Worm (Caenorhabditis elegans) whole organism, late embryonic: ENCODE results near the gene T06C10.3.
A peak's percentile ranks its signal among the peaks of the same experiment; 100 is the strongest.

ENCODE experiments used
- C38D4.7 ChIP-seq: fragments of 200-800 bp; sonication (Bioruptor generic); optimal IDR thresholded peaks from 2 replicates; lab custom pipeline; 2018; ENCODE audit warnings: mild to moderate bottlenecking, missing genetic modification characterization, moderate library complexity, missing compliant biosample characterization
- K02D7.2 ChIP-seq: sonication (generic microtip); optimal IDR thresholded peaks from 2 replicates; lab custom pipeline; 2017; ENCODE audit warnings: mild to moderate bottlenecking, missing genetic modification characterization, missing compliant biosample characterization
- K09A11.1 ChIP-seq: sonication (generic microtip); optimal IDR thresholded peaks from 2 replicates; lab custom pipeline; 2017; ENCODE audit warnings: antibody characterized with exemption, mild to moderate bottlenecking, missing genetic modification characterization, missing compliant biosample characterization; ENCODE audit not compliant: insufficient read depth
- T23F11.4 ChIP-seq: fragments of 200-800 bp; sonication (Bioruptor generic); optimal IDR thresholded peaks from 2 replicates; lab custom pipeline; 2018; ENCODE audit warnings: mild to moderate bottlenecking, missing genetic modification characterization, missing compliant biosample characterization
- Y22D7AL.16 ChIP-seq: sonication (generic microtip); optimal IDR thresholded peaks from 2 replicates; lab custom pipeline; 2016; ENCODE audit warnings: missing genetic modification characterization, missing compliant biosample characterization
- ceh-14 ChIP-seq: sonication (generic microtip); optimal IDR thresholded peaks from 2 replicates; lab custom pipeline; 2016; ENCODE audit warnings: missing genotype, missing genetic modification characterization, missing compliant biosample characterization
- ceh-19 ChIP-seq: fragments of 200-800 bp; sonication (Bioruptor generic); optimal IDR thresholded peaks from 2 replicates; lab custom pipeline; 2018; ENCODE audit warnings: mild to moderate bottlenecking, missing genetic modification characterization, missing compliant biosample characterization
- ceh-2 ChIP-seq: sonication (generic microtip); optimal IDR thresholded peaks from 2 replicates; lab custom pipeline; 2016; ENCODE audit warnings: missing genotype, missing genetic modification characterization, missing compliant biosample characterization
- ceh-22 ChIP-seq: sonication (generic microtip); optimal IDR thresholded peaks from 2 replicates; lab custom pipeline; 2017; ENCODE audit warnings: missing biosample characterization, missing genetic modification characterization
- ceh-24 ChIP-seq: sonication (generic microtip); optimal IDR thresholded peaks from 2 replicates; lab custom pipeline; 2016; ENCODE audit warnings: mild to moderate bottlenecking, missing genetic modification characterization, missing compliant biosample characterization
- ceh-30 ChIP-seq: fragments of 150-350 bp; optimal IDR thresholded peaks from 2 replicates; lab custom pipeline; 2014; ENCODE audit warnings: missing biosample characterization, missing genetic modification characterization
- ceh-34 ChIP-seq: sonication (generic microtip); optimal IDR thresholded peaks from 2 replicates; lab custom pipeline; 2016; ENCODE audit warnings: mild to moderate bottlenecking, missing genetic modification characterization, missing compliant biosample characterization
- ceh-45 ChIP-seq: fragments of 200-800 bp; sonication (Bioruptor generic); IDR thresholded peaks from 2 replicates; pipeline ENCODE4 v1.3.6; 2022; ENCODE audit warnings: missing genetic modification reagents, missing genetic modification characterization, missing compliant biosample characterization
- ceh-48 ChIP-seq: sonication (generic microtip); optimal IDR thresholded peaks from 2 replicates; lab custom pipeline; 2016; ENCODE audit warnings: missing genetic modification characterization, inconsistent platforms, missing compliant biosample characterization
- ceh-6 ChIP-seq: fragments of 200-800 bp; sonication (Bioruptor generic); optimal IDR thresholded peaks from 2 replicates; lab custom pipeline; 2018; ENCODE audit warnings: mild to moderate bottlenecking, missing genetic modification characterization, missing compliant biosample characterization
- ceh-9 ChIP-seq: sonication (generic microtip); optimal IDR thresholded peaks from 2 replicates; lab custom pipeline; 2016; ENCODE audit warnings: mild to moderate bottlenecking, missing genetic modification characterization, inconsistent platforms, missing compliant biosample characterization
- che-1 ChIP-seq: sonication (generic microtip); optimal IDR thresholded peaks from 2 replicates; lab custom pipeline; 2016; ENCODE audit warnings: mild to moderate bottlenecking, missing genetic modification characterization, missing compliant biosample characterization
- dmd-4 ChIP-seq: sonication (generic microtip); optimal IDR thresholded peaks from 2 replicates; lab custom pipeline; 2016; ENCODE audit warnings: borderline replicate concordance, missing genetic modification characterization, missing compliant biosample characterization
- dve-1 ChIP-seq: sonication (generic microtip); optimal IDR thresholded peaks from 2 replicates; lab custom pipeline; 2017; ENCODE audit warnings: antibody characterized with exemption, mild to moderate bottlenecking, missing genetic modification characterization, missing compliant biosample characterization
- ets-4 ChIP-seq: sonication (generic microtip); optimal IDR thresholded peaks from 2 replicates; lab custom pipeline; 2016; ENCODE audit warnings: missing genetic modification characterization, missing compliant biosample characterization
- eyg-1 ChIP-seq: sonication (generic microtip); optimal IDR thresholded peaks from 2 replicates; lab custom pipeline; 2016; ENCODE audit warnings: missing genotype, missing genetic modification characterization, missing compliant biosample characterization
- fax-1 ChIP-seq: sonication (generic microtip); optimal IDR thresholded peaks from 2 replicates; lab custom pipeline; 2016; ENCODE audit warnings: missing genotype, missing genetic modification characterization, missing compliant biosample characterization
- fkh-6 ChIP-seq: sonication (generic microtip); optimal IDR thresholded peaks from 2 replicates; lab custom pipeline; 2016; ENCODE audit warnings: missing genetic modification characterization, missing compliant biosample characterization
- gmeb-2 ChIP-seq: sonication (generic microtip); optimal IDR thresholded peaks from 2 replicates; lab custom pipeline; 2016; ENCODE audit warnings: missing genetic modification characterization, inconsistent platforms, missing compliant biosample characterization
- hlh-13 ChIP-seq: fragments of 200-800 bp; sonication (Bioruptor generic); optimal IDR thresholded peaks from 2 replicates; lab custom pipeline; 2018; ENCODE audit warnings: mild to moderate bottlenecking, missing genetic modification characterization, missing compliant biosample characterization
- hlh-15 ChIP-seq: sonication (generic microtip); optimal IDR thresholded peaks from 2 replicates; lab custom pipeline; 2016; ENCODE audit warnings: missing genetic modification characterization, missing compliant biosample characterization
- hlh-30 ChIP-seq: sonication (generic microtip); optimal IDR thresholded peaks from 2 replicates; lab custom pipeline; 2017; ENCODE audit warnings: antibody characterized with exemption, missing genetic modification characterization, missing compliant biosample characterization; ENCODE audit not compliant: insufficient read depth
- hlh-6 ChIP-seq: sonication (generic microtip); optimal IDR thresholded peaks from 2 replicates; lab custom pipeline; 2016; ENCODE audit warnings: missing genotype, missing genetic modification characterization, missing compliant biosample characterization
- hlh-8 ChIP-seq: sonication (generic microtip); optimal IDR thresholded peaks from 2 replicates; lab custom pipeline; 2016; ENCODE audit warnings: missing genotype, missing genetic modification characterization, missing compliant biosample characterization
- lim-6 ChIP-seq: sonication (generic microtip); optimal IDR thresholded peaks from 2 replicates; lab custom pipeline; 2016; ENCODE audit warnings: missing genetic modification characterization, missing compliant biosample characterization
- lin-11 ChIP-seq: fragments of 200-800 bp; sonication (Bioruptor generic); optimal IDR thresholded peaks from 2 replicates; lab custom pipeline; 2018; ENCODE audit warnings: mild to moderate bottlenecking, missing genetic modification characterization, missing compliant biosample characterization
- mec-3 ChIP-seq: sonication (generic microtip); optimal IDR thresholded peaks from 2 replicates; lab custom pipeline; 2016; ENCODE audit warnings: borderline replicate concordance, missing genetic modification characterization, missing compliant biosample characterization
- nfya-1 ChIP-seq: sonication (generic microtip); optimal IDR thresholded peaks from 2 replicates; lab custom pipeline; 2017; ENCODE audit warnings: missing genetic modification characterization, mild to moderate bottlenecking, missing compliant biosample characterization, antibody characterized with exemption, moderate library complexity
- nhr-11 ChIP-seq: fragments of 150-350 bp; optimal IDR thresholded peaks from 2 replicates; lab custom pipeline; 2014; ENCODE audit warnings: missing biosample characterization, missing genetic modification characterization
- odd-2 ChIP-seq: sonication (generic microtip); optimal IDR thresholded peaks from 2 replicates; lab custom pipeline; 2017; ENCODE audit warnings: antibody characterized with exemption, mild to moderate bottlenecking, missing genetic modification characterization, missing compliant biosample characterization
- pag-3 ChIP-seq: sonication (generic microtip); optimal IDR thresholded peaks from 2 replicates; lab custom pipeline; 2016; ENCODE audit warnings: missing compliant biosample characterization, missing genetic modification characterization, borderline replicate concordance
- pax-1 ChIP-seq: fragments of 150-350 bp; optimal IDR thresholded peaks from 2 replicates; lab custom pipeline; 2014; ENCODE audit warnings: missing biosample characterization, missing genetic modification characterization
- pha-2 ChIP-seq: sonication (generic microtip); optimal IDR thresholded peaks from 2 replicates; lab custom pipeline; 2017; ENCODE audit warnings: mild to moderate bottlenecking, missing genetic modification characterization, missing compliant biosample characterization
- pha-4 ChIP-seq: fragments of 150-350 bp; optimal IDR thresholded peaks from 2 replicates; lab custom pipeline; 2018; ENCODE audit warnings: missing biosample characterization, missing genetic modification reagents, missing genetic modification characterization
- pqm-1 ChIP-seq: sonication (generic microtip); optimal IDR thresholded peaks from 2 replicates; lab custom pipeline; 2016; ENCODE audit warnings: missing genetic modification characterization, missing compliant biosample characterization
- pros-1 ChIP-seq: fragments of 150-350 bp; optimal IDR thresholded peaks from 2 replicates; lab custom pipeline; 2014; ENCODE audit warnings: missing biosample characterization, missing genetic modification reagents, missing genetic modification characterization
- ref-2 ChIP-seq: sonication (generic microtip); optimal IDR thresholded peaks from 2 replicates; lab custom pipeline; 2016; ENCODE audit warnings: missing genetic modification characterization, missing compliant biosample characterization
- rnt-1 ChIP-seq: sonication (generic microtip); optimal IDR thresholded peaks from 2 replicates; lab custom pipeline; 2016; ENCODE audit warnings: missing genetic modification characterization, missing compliant biosample characterization
- sdc-2 ChIP-seq: sonication (generic microtip); optimal IDR thresholded peaks from 2 replicates; lab custom pipeline; 2016; ENCODE audit warnings: missing genotype, missing genetic modification characterization, missing compliant biosample characterization
- sox-2 ChIP-seq: fragments of 200-800 bp; sonication (Bioruptor generic); IDR thresholded peaks from 2 replicates; pipeline ENCODE4 v1.3.6; 2022; ENCODE audit warnings: missing genetic modification reagents, missing genetic modification characterization, missing compliant biosample characterization
- tbx-2 ChIP-seq: sonication (generic microtip); optimal IDR thresholded peaks from 2 replicates; lab custom pipeline; 2016; ENCODE audit warnings: missing genetic modification characterization, missing compliant biosample characterization
- tbx-7 ChIP-seq: sonication (generic microtip); optimal IDR thresholded peaks from 2 replicates; lab custom pipeline; 2016; ENCODE audit warnings: missing genotype, missing genetic modification characterization, missing compliant biosample characterization
- ttx-3 ChIP-seq: sonication (generic microtip); optimal IDR thresholded peaks from 2 replicates; lab custom pipeline; 2016; ENCODE audit warnings: missing genetic modification reagents, missing genetic modification characterization, missing compliant biosample characterization
- unc-3 ChIP-seq, 2 experiments: fragments of 200-800 bp in 1 of 2; sonication (Bioruptor generic) in 1 of 2; sonication (generic microtip) in 1 of 2; conservative IDR thresholded peaks in 1 of 2; optimal IDR thresholded peaks in 1 of 2; 2 replicates each; pipeline versions ENCODE4 v1.3.6 to Lab custom; 2016 to 2022; ENCODE audit warnings: missing compliant biosample characterization in 2 of 2, missing genetic modification characterization in 2 of 2, missing genetic modification reagents in 1 of 2
- unc-55 ChIP-seq: sonication (generic microtip); optimal IDR thresholded peaks from 2 replicates; lab custom pipeline; 2017; ENCODE audit warnings: missing biosample characterization, missing genetic modification reagents, missing genetic modification characterization
- unc-86 ChIP-seq: sonication (generic microtip); optimal IDR thresholded peaks from 2 replicates; lab custom pipeline; 2016; ENCODE audit warnings: missing genetic modification characterization, missing compliant biosample characterization
- ztf-16 ChIP-seq: sonication (generic microtip); optimal IDR thresholded peaks from 2 replicates; lab custom pipeline; 2017; ENCODE audit warnings: missing genetic modification characterization, missing compliant biosample characterization

The T06C10.3 gene

DNA sequence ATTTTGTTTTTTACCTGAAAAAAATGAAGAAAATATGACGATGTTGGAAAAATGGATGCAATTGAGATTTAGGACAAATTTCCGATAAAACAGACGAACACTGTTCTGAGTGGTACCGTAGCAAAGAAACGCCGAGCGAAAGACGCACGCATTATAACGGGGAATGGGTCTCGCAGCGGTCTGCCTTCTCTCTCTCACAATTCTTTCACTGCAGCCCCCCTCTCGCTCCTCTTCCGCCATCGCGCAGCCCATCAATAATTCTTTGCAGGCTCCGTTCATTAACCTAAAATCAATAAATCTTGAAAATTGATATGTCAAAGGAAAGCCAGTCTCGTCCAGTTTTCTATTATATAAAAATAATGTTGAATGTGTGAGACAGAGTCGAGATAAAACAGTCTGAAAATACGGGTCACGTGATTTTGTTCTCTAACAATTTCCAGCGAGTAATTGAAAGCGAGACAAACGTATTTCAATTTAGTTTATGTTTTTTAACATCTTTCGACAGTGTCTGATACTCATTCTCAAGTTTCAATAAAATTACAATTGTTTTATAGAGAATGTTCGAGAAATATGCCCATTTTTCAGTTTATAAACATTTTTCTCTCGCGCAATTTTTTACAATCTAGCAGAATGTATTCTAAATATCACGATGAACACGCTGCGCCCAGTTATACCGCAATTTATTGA is 39.0 kb downstream of the T06C10.3 start:
- TF ChIP-seq ceh-22 (tag; lab: Kevin White, UChicago) (no peak), unc-3 (GFP tag; conservative IDR thresholded peaks at IDR 0.05; lab: Robert Waterston, UW) (no peak), unc-3 (tag; optimal IDR thresholded peaks at IDR 0.05; lab: Kevin White, UChicago) (no peak), ceh-24 (tag; lab: Kevin White, UChicago) (no peak), hlh-6 (tag; lab: Kevin White, UChicago) (no peak), ceh-6 (GFP tag; lab: Kevin White, UChicago) (no peak), pax-1 (tag; lab: Kevin White, UChicago) (no peak), fkh-6 (tag; lab: Kevin White, UChicago) (no peak), hlh-30 (tag; lab: Kevin White, UChicago) (peak; percentile 68), C38D4.7 (GFP tag; lab: Kevin White, UChicago) (no peak), dve-1 (tag; lab: Kevin White, UChicago) (no peak), mec-3 (tag; lab: Kevin White, UChicago) (no peak), pha-2 (tag; lab: Kevin White, UChicago) (no peak), lim-6 (tag; lab: Kevin White, UChicago) (no peak), pros-1 (tag; lab: Kevin White, UChicago) (no peak), unc-86 (tag; lab: Kevin White, UChicago) (no peak), hlh-8 (tag; lab: Kevin White, UChicago) (no peak), fax-1 (no peak), odd-2 (tag; lab: Kevin White, UChicago) (no peak), dmd-4 (no peak), ceh-14 (no peak), rnt-1 (tag; lab: Kevin White, UChicago) (no peak), sox-2 (no peak), K02D7.2 (tag; lab: Kevin White, UChicago) (no peak), pqm-1 (no peak), tbx-2 (tag; lab: Kevin White, UChicago) (peak; percentile 3), ceh-34 (tag; lab: Kevin White, UChicago) (peak; percentile 42), ceh-2 (tag; lab: Kevin White, UChicago) (no peak), ztf-16 (tag; lab: Kevin White, UChicago) (no peak), ceh-30 (tag; lab: Kevin White, UChicago) (peak; percentile 6), T23F11.4 (GFP tag; lab: Kevin White, UChicago) (no peak), hlh-13 (GFP tag; lab: Kevin White, UChicago) (no peak), che-1 (no peak), pag-3 (tag; lab: Kevin White, UChicago) (no peak), ceh-45 (GFP tag; lab: Robert Waterston, UW) (no peak), nfya-1 (tag; lab: Kevin White, UChicago) (peak; percentile 9), sdc-2 (tag; lab: Kevin White, UChicago) (no peak), Y22D7AL.16 (no peak), unc-55 (GFP tag; lab: Kevin White, UChicago) (no peak), hlh-15 (no peak), nhr-11 (tag; lab: Kevin White, UChicago) (no peak), ets-4 (tag; lab: Kevin White, UChicago) (no peak), lin-11 (tag; lab: Kevin White, UChicago) (no peak), eyg-1 (no peak), ceh-19 (GFP tag; lab: Kevin White, UChicago) (no peak), gmeb-2 (tag; lab: Kevin White, UChicago) (no peak), ceh-48 (tag; lab: Kevin White, UChicago) (peak; percentile 71), pha-4 (no peak), K09A11.1 (tag; lab: Kevin White, UChicago) (no peak), ceh-9 (tag; lab: Kevin White, UChicago) (no peak), ref-2 (tag; lab: Kevin White, UChicago) (no peak), ttx-3 (tag; lab: Kevin White, UChicago) (no peak), tbx-7 (tag; lab: Kevin White, UChicago) (no peak)
